Fruit fly (Drosophila melanogaster) Kc167 (cell line): ENCODE results near the gene mRRF1.

Experiments used
- Myc ChIP-seq: fragments of >200 bp; optimal IDR thresholded peaks from 2 replicates; lab custom pipeline; 2017; ENCODE audit warnings: missing external identifiers
- Sin3A ChIP-seq: fragments of >200 bp; optimal IDR thresholded peaks from 2 replicates; lab custom pipeline; 2018; ENCODE audit warnings: missing external identifiers
- h ChIP-seq: fragments of >200 bp; optimal IDR thresholded peaks from 3 replicates; lab custom pipeline; 2018; ENCODE audit warnings: missing external identifiers
- insv ChIP-seq: fragments of >200 bp; optimal IDR thresholded peaks from 3 replicates; lab custom pipeline; 2018; ENCODE audit warnings: missing external identifiers
- psq ChIP-seq: fragments of >200 bp; optimal IDR thresholded peaks from 2 replicates; lab custom pipeline; 2017; ENCODE audit warnings: missing external identifiers

dm6 chr3L:9366850-9367430 is 2.8 kb downstream of the mRRF1 start, which contains the start of the genes Klp67A and CG4452:
- peak; percentile 70 for TF ChIP-seq psq (lab: Kevin White, UChicago)
- TF ChIP-seq Myc, result no peak
- no peak for TF ChIP-seq insv
- no peak for TF ChIP-seq Sin3A
- no peak for TF ChIP-seq h (lab: Kevin White, UChicago)
